Fruit fly (Drosophila melanogaster) S2 (cell line): ENCODE results near the gene CG13137.

Source experiments
- CG8478 ChIP-seq: fragments of >200 bp; optimal IDR thresholded peaks from 2 replicates; lab custom pipeline; 2018
- CTCF ChIP-seq, 2 experiments: fragments of >200 bp; optimal IDR thresholded peaks; 2 replicates each; lab custom pipeline; 2018

- TF ChIP-seq CG8478 (lab: Kevin White, UChicago) = no peak
- TF ChIP-seq CTCF (optimal IDR thresholded peaks at IDR 0.05; lab: Kevin White, UChicago) = no peak
These were observed 34.2 kb downstream of the CG13137 start, which contains the start of gene Snx17 for dm6 chr2L:10206633-10207162.
